Worm (Caenorhabditis elegans): ENCODE results near the gene Y47D3A.1.

DNA sequence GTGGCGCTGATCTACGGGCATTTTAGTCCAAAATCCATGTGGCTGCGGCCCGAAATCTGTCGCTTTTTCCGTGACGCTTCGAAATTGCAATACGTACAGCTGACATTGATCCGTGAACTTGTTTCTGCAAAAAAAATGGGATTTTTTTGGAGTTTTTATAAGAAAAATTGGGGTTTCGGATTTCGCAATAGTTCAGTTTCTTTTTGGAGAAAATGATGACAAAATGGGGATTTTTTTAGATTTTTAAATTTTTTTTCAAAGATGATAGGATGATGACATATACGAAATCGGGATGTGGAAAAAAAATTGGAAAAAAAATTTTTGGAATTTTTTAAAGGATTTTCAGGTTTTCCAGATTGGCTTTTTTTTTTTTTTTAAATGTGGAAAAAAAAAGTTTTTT, 40.4 kb downstream of the Y47D3A.1 start:
- TF ChIP-seq med-1 (GFP tag; optimal IDR thresholded peaks at IDR 0.05; ENCODE audit: insufficient read depth) (no peak), cog-1 (tag; optimal IDR thresholded peaks at IDR 0.05) (no peak), ref-1 (GFP tag; conservative IDR thresholded peaks at IDR 0.05) (no peak), flt-1 (GFP tag; IDR thresholded peaks at IDR 0.05) (no peak), ztf-23 (GFP tag; IDR thresholded peaks at IDR 0.05) (no peak)
